Worm (Caenorhabditis elegans) whole organism, young adult: Measurements from ENCODE around the gene gly-10.

Experiments used
- B0019.2 ChIP-seq: fragments of 200-800 bp; sonication (Bioruptor generic); conservative IDR thresholded peaks from 2 replicates; pipeline ENCODE4 v1.3.6; 2022; ENCODE audit warnings: missing genetic modification reagents, missing genetic modification characterization, missing compliant biosample characterization
- B0261.1 ChIP-seq: sonication (generic microtip); optimal IDR thresholded peaks from 2 replicates; lab custom pipeline; 2016; ENCODE audit warnings: mild to moderate bottlenecking, missing genetic modification characterization, moderate library complexity, missing compliant biosample characterization
- F33H1.4 ChIP-seq: fragments of 200-800 bp; sonication (Bioruptor generic); IDR thresholded peaks from 2 replicates; pipeline ENCODE4 v1.3.6; 2022; ENCODE audit warnings: missing genetic modification reagents, missing genetic modification characterization, missing compliant biosample characterization
- athp-1 ChIP-seq: sonication (generic microtip); optimal IDR thresholded peaks from 2 replicates; lab custom pipeline; 2017; ENCODE audit warnings: mild to moderate bottlenecking, missing genetic modification characterization, missing compliant biosample characterization
- ceh-27 ChIP-seq: fragments of 200-800 bp; sonication (Bioruptor generic); optimal IDR thresholded peaks from 2 replicates; lab custom pipeline; 2018; ENCODE audit warnings: mild to moderate bottlenecking, missing genetic modification characterization, moderate library complexity, missing compliant biosample characterization
- dpl-1 ChIP-seq: fragments of 150-350 bp; optimal IDR thresholded peaks from 2 replicates; lab custom pipeline; 2014; ENCODE audit warnings: missing biosample characterization, missing genetic modification reagents, missing genetic modification characterization
- gei-17 ChIP-seq: fragments of 200-800 bp; sonication (Bioruptor generic); optimal IDR thresholded peaks from 2 replicates; lab custom pipeline; 2018; ENCODE audit warnings: mild to moderate bottlenecking, missing genetic modification characterization, missing compliant biosample characterization
- madf-8 ChIP-seq: fragments of 200-800 bp; sonication (Bioruptor generic); conservative IDR thresholded peaks from 2 replicates; pipeline ENCODE4 v1.3.6; 2022; ENCODE audit warnings: missing genetic modification reagents, missing genetic modification characterization, missing compliant biosample characterization
- snpc-4 ChIP-seq, 5 experiments: fragments of 150-350 bp in 1 of 5; sonication (generic microtip) in 4 of 5; optimal IDR thresholded peaks; 2 replicates each; lab custom pipeline; 2014 to 2018; ENCODE audit warnings: missing genetic modification characterization in 5 of 5, missing biosample characterization in 3 of 5, antibody characterized with exemption in 2 of 5, mild to moderate bottlenecking in 2 of 5, missing compliant biosample characterization in 2 of 5, missing genotype in 2 of 5, moderate library complexity in 2 of 5, missing genetic modification reagents in 1 of 5
- somi-1 ChIP-seq: fragments of 200-800 bp; sonication (Bioruptor generic); optimal IDR thresholded peaks from 2 replicates; lab custom pipeline; 2018; ENCODE audit warnings: mild to moderate bottlenecking, missing genetic modification characterization, missing compliant biosample characterization
- unc-62 ChIP-seq: fragments of 150-350 bp; optimal IDR thresholded peaks from 2 replicates; lab custom pipeline; 2014; ENCODE audit warnings: missing biosample characterization, missing genetic modification reagents, missing genetic modification characterization
- xnd-1 ChIP-seq: sonication (generic microtip); optimal IDR thresholded peaks from 2 replicates; lab custom pipeline; 2016; ENCODE audit warnings: missing genotype, missing genetic modification reagents, missing genetic modification characterization, missing compliant biosample characterization

DNA sequence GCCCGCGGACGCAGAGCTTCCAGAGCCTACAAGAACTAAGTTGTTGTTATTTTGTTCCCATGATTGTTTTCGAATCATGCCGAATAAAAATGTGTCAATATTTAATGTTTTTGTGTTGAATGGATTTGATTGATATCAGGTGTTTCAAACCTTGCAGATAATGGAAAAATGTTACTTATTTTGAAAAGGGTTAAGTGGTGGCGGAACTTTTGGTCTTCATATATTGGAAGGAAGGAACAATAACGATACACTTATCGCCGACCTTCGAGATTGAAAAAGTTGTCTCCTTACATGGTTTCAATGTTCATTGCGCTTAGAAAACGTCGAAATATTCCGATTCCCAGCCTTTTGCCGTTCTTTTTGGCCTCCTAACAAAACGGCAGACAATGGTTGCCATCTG, at the start of gene gly-10:
- TF ChIP-seq snpc-4 (GFP tag; optimal IDR thresholded peaks at IDR 0.05; lab: Kevin White, UChicago) (no peak), snpc-4 (tag; optimal IDR thresholded peaks at IDR 0.05; lab: Kevin White, UChicago) (peak in 2 of 4 experiments; percentile 47 to 71), ceh-27 (GFP tag; lab: Kevin White, UChicago) (no peak), unc-62 (GFP tag; lab: Kevin White, UChicago) (no peak), F33H1.4 (no peak), athp-1 (tag; lab: Kevin White, UChicago) (no peak), xnd-1 (tag; lab: Kevin White, UChicago) (no peak), B0019.2 (GFP tag; lab: Robert Waterston, UW) (no peak), gei-17 (no peak), dpl-1 (GFP tag; lab: Kevin White, UChicago) (no peak), madf-8 (no peak), somi-1 (no peak), B0261.1 (tag; lab: Kevin White, UChicago) (no peak)
